Worm (Caenorhabditis elegans) whole organism, L4/young adult: Measurements from ENCODE around the gene F08F1.9.

Experiments
- W03F9.2 ChIP-seq: fragments of 150-350 bp; optimal IDR thresholded peaks from 2 replicates; lab custom pipeline; 2014; ENCODE audit warnings: missing biosample characterization, missing genetic modification characterization
- dao-5 ChIP-seq: sonication (generic microtip); optimal IDR thresholded peaks from 2 replicates; lab custom pipeline; 2016; ENCODE audit warnings: missing genotype, missing genetic modification characterization, moderate library complexity, missing compliant biosample characterization

DNA sequence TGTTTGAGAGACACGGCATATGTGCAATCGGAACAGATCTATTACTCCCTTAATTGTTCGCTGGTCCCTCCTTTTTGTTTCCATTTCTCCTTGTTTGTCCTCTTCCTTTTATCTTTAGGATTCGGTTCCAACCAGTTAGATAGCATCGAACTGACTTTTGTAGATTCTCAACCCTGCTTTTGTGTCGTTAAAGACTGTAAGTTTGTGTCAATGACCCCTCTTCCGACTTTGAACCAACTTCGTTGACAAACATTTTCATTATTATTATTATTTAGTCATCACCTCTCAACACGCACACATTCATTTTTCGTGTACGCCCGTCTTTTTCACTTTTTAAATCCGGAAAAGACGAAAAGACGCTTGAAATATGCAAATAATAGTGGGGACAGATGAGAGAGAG lies 35.5 kb upstream of the F08F1.9 start, which contains the start of gene F16F9.1:
- TF ChIP-seq W03F9.2 (tag; lab: Kevin White, UChicago), result no peak
- no peak for TF ChIP-seq dao-5 (tag; lab: Kevin White, UChicago)
